Worm (Caenorhabditis elegans): Measurements from ENCODE around the gene EEED8.2.
A peak's percentile ranks its signal among the peaks of the same experiment; 100 is the strongest.

Gene EEED8.2

DNA sequence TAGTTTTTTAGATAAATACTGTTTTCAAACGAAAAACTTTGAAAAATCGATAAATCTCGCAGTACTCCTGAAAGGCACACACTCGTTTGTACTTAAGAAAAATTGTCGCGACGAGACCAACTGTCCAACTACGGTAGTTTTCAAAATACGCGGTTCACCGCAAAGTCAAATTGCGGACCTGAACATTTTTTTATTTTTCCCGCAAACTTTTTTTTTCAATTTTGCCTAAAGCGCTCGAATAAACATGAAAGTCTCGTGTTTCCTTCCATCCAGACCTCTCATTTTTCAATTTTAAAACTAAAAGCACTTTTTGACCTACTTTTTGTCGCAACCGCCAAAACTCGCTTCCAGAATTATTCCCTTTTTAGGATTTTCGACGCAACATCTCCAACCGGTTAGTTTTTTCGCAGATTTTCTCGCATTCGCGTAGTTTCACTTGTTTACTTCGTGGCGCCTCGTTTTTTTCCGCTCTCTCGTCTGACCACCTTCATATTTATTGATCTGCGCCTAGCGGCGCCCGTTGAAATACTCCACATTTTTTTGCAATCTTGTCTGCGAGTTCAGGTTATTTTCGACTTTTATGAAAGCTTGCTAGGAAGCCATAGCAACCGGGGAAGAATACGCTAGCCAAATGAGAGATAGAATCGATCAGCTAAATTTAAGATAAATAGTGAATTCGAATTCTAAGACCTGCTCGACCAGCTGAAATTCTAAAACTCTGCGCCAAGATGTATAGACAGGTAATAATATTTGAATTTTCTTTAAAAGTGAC is 38.9 kb upstream of the EEED8.2 start, which contains the start of gene prdx-2 (continued):
- TF ChIP-seq ceh-44 (GFP tag; IDR thresholded peaks at IDR 0.05): no peak
- peak; percentile 58; the same call in 1 of the 2 replicates for TF ChIP-seq lin-38 (GFP tag; IDR thresholded peaks at IDR 0.05)
- TF ChIP-seq aha-1 (tag): peak; percentile 22
- peak; percentile 18 for TF ChIP-seq F49E8.2 (tag; optimal IDR thresholded peaks at IDR 0.05; ENCODE audit: borderline replicate concordance)
- TF ChIP-seq unc-39 (tag; optimal IDR thresholded peaks at IDR 0.05): no peak
- no peak for TF ChIP-seq ZK337.2 (GFP tag; IDR thresholded peaks at IDR 0.05)
- TF ChIP-seq spr-1 (tag; optimal IDR thresholded peaks at IDR 0.05): no peak
- no peak for TF ChIP-seq pqm-1 (tag; optimal IDR thresholded peaks at IDR 0.05)
- TF ChIP-seq madf-9 (GFP tag; conservative IDR thresholded peaks at IDR 0.05): no peak
- no peak for TF ChIP-seq nhr-111 (GFP tag; optimal IDR thresholded peaks at IDR 0.05)
- TF ChIP-seq unc-130 (GFP tag; optimal IDR thresholded peaks at IDR 0.05): peak; percentile 56
- TF ChIP-seq dpl-1 (GFP tag; optimal IDR thresholded peaks at IDR 0.05): no peak
- TF ChIP-seq lin-29 (GFP tag; IDR thresholded peaks at IDR 0.05): no peak
- TF ChIP-seq zag-1 (tag; optimal IDR thresholded peaks at IDR 0.05): no peak
- TF ChIP-seq arid-1 (GFP tag; conservative IDR thresholded peaks at IDR 0.05): no peak
- no peak for TF ChIP-seq zfp-3 (GFP tag; conservative IDR thresholded peaks at IDR 0.05)
- no peak for TF ChIP-seq tra-1 (GFP tag; IDR thresholded peaks at IDR 0.05)
- no peak for TF ChIP-seq vab-7 (GFP tag; IDR thresholded peaks at IDR 0.05)
- TF ChIP-seq mes-2 (tag; optimal IDR thresholded peaks at IDR 0.05; ENCODE audit: poor library complexity, severe bottlenecking): no peak
- TF ChIP-seq Y48G9A.11 (GFP tag; IDR thresholded peaks at IDR 0.05): peak; percentile 58; the same call in 1 of the 2 replicates
- TF ChIP-seq fos-1 (tag; optimal IDR thresholded peaks at IDR 0.05): no peak
- TF ChIP-seq lin-15B (tag; optimal IDR thresholded peaks at IDR 0.05): no peak
- TF ChIP-seq jun-1 (tag; optimal IDR thresholded peaks at IDR 0.05): no peak
- no peak for TF ChIP-seq zfp-2 (tag; optimal IDR thresholded peaks at IDR 0.05)
- TF ChIP-seq nhr-41 (GFP tag; IDR thresholded peaks at IDR 0.05): no peak
- TF ChIP-seq F44E2.7 (GFP tag; IDR thresholded peaks at IDR 0.05): no peak
- peak in 1 of 2 experiments; percentile 45 for TF ChIP-seq lsy-2 (tag; optimal IDR thresholded peaks at IDR 0.05)

DNA sequence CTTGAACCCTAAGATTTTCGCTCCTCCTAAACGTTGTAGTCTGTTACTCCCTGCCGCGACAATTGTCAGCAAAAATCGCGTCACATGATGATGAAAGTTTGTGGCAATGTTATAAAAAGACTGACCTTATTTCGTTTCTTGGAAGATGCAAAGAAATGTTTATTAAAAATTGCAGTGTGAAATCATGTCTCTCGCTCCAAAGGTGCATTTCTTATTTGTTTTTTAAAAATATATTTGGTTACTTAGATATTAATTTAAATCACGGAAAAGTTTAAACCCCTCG is 38.3 kb upstream of the EEED8.2 start:
- no peak for TF ChIP-seq cey-2 (tag; optimal IDR thresholded peaks at IDR 0.05; ENCODE audit: borderline replicate concordance, insufficient read depth)
- TF ChIP-seq nhr-6 (tag; optimal IDR thresholded peaks at IDR 0.05): no peak
- TF ChIP-seq ceh-32 (tag; optimal IDR thresholded peaks at IDR 0.05; ENCODE audit: poor library complexity): no peak
- TF ChIP-seq tra-1 (GFP tag; IDR thresholded peaks at IDR 0.05): no peak
- TF ChIP-seq F37D6.2 (tag; optimal IDR thresholded peaks at IDR 0.05): no peak
- TF ChIP-seq daf-8 (GFP tag; IDR thresholded peaks at IDR 0.05): no peak
- peak; percentile 1 for TF ChIP-seq hlh-11 (tag; optimal IDR thresholded peaks at IDR 0.05)
- no peak for TF ChIP-seq ztf-11 (tag; optimal IDR thresholded peaks at IDR 0.05)
- TF ChIP-seq jun-1 (tag; optimal IDR thresholded peaks at IDR 0.05): no peak
- TF ChIP-seq aly-2 (tag; optimal IDR thresholded peaks at IDR 0.05): no peak
- no peak for TF ChIP-seq pqm-1 (tag; optimal IDR thresholded peaks at IDR 0.05)
- no peak for TF ChIP-seq unc-39 (tag; optimal IDR thresholded peaks at IDR 0.05)
- no peak for TF ChIP-seq dmd-8 (GFP tag; IDR thresholded peaks at IDR 0.05)
- TF ChIP-seq lsy-2 (tag; optimal IDR thresholded peaks at IDR 0.05): peak in 1 of 2 experiments; percentile 11
- no peak for TF ChIP-seq R02D3.7 (tag; optimal IDR thresholded peaks at IDR 0.05)
- no peak for TF ChIP-seq vab-7 (GFP tag; IDR thresholded peaks at IDR 0.05)
- no peak for TF ChIP-seq gei-8 (GFP tag; optimal IDR thresholded peaks at IDR 0.05)
- no peak for TF ChIP-seq lin-29 (GFP tag; IDR thresholded peaks at IDR 0.05)
- peak; percentile 50 for TF ChIP-seq hlh-30 (tag; optimal IDR thresholded peaks at IDR 0.05; ENCODE audit: insufficient read depth)
- TF ChIP-seq zip-11 (GFP tag; IDR thresholded peaks at IDR 0.05): no peak
- TF ChIP-seq lin-1 (GFP tag; IDR thresholded peaks at IDR 0.05): no peak
- no peak for TF ChIP-seq Y5F2A.4 (GFP tag; optimal IDR thresholded peaks at IDR 0.05)
- TF ChIP-seq ctbp-1 (GFP tag; IDR thresholded peaks at IDR 0.05): no peak
- no peak for TF ChIP-seq dmd-9 (GFP tag; IDR thresholded peaks at IDR 0.05)
- no peak for TF ChIP-seq T20F7.1 (GFP tag; optimal IDR thresholded peaks at IDR 0.05)
- TF ChIP-seq nhr-237 (tag; optimal IDR thresholded peaks at IDR 0.05): no peak
- no peak for TF ChIP-seq mdt-29 (GFP tag; IDR thresholded peaks at IDR 0.05)
- TF ChIP-seq nhr-28 (tag; optimal IDR thresholded peaks at IDR 0.05): peak; percentile 44
- no peak for TF ChIP-seq attf-4 (tag; optimal IDR thresholded peaks at IDR 0.05)

Measured in whole organism, L4 larva.